Worm (Caenorhabditis elegans): ENCODE data around the gene try-9.

try-9 gene

DNA sequence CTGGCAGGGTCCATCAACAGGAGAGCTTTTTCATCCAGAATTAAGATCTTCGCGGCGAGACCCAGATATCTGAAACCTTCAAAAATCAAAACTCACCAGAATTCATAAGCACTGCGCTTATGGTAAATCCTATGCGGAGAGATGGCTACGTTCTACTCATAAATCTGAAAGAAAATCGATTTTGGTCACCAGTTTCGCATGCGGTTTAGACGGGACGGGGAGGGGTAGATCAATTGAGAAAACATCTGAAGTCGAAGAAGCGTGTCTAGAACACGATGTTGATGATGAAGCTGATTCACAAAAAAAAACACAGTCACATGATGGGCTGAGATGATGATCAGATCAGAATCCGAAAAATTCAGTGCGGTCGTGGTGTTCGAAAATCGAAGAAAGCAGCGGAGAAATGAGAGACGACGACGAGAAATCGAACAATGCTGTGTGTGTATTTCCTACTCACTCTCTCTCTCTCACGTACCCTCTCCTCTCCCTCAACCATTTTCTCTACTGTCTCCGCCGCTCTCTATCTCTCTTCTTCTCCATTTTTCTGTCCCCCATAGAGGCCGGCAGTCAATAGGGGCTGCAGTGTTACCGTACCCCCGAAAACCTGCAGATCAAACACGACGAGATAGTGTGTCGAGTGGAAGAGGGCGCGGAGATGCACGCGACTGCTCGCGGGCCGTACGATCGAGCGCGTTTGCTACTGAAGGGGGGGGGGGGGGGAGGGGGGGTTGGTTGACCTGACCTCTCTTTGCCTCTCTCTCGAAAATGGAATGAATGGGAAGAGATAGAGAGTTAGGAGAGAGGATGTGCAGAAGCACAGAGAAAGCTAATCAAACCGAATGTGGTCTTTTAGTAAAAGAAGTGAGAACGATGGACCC is 8.5 kb downstream of the try-9 start, which contains the start of gene ntl-2 (continued):
- TF ChIP-seq lag-1 (GFP tag; IDR thresholded peaks at IDR 0.05) (no peak), gei-17 (GFP tag; optimal IDR thresholded peaks at IDR 0.05) (peak; percentile 80), madf-3 (GFP tag; IDR thresholded peaks at IDR 0.05) (no peak), snpc-1.1 (tag; optimal IDR thresholded peaks at IDR 0.05; ENCODE audit: insufficient read depth) (no peak), akir-1 (GFP tag; optimal IDR thresholded peaks at IDR 0.05) (peak; percentile 85), ceh-58 (GFP tag; IDR thresholded peaks at IDR 0.05) (no peak), snpc-4 (GFP tag; optimal IDR thresholded peaks at IDR 0.05) (peak; percentile 34), snpc-4 (tag; optimal IDR thresholded peaks at IDR 0.05) (peak in 3 of 4 experiments; percentile 29 to 76 (median 69)), K11D2.4 (GFP tag; IDR thresholded peaks at IDR 0.05) (peak; percentile 92), somi-1 (GFP tag; optimal IDR thresholded peaks at IDR 0.05) (peak; percentile 93), F22D6.2 (tag; optimal IDR thresholded peaks at IDR 0.05) (peak; percentile 43), ceh-40 (GFP tag; IDR thresholded peaks at IDR 0.05) (no peak), hmg-1.2 (GFP tag; IDR thresholded peaks at IDR 0.05) (peak; percentile 91), athp-1 (tag; optimal IDR thresholded peaks at IDR 0.05) (peak; percentile 95), lin-54 (GFP tag; optimal IDR thresholded peaks at IDR 0.05) (peak; percentile 88), ztf-25 (GFP tag; IDR thresholded peaks at IDR 0.05) (no peak), K12H6.12 (tag; optimal IDR thresholded peaks at IDR 0.05) (peak; percentile 98), dox-1 (GFP tag; IDR thresholded peaks at IDR 0.05) (peak; percentile 96), egl-18 (GFP tag; IDR thresholded peaks at IDR 0.05) (peak; percentile 82; the same call in 1 of the 2 replicates), Y67H2A.10 (GFP tag; conservative IDR thresholded peaks at IDR 0.05) (peak; percentile 74), nhr-80 (tag; optimal IDR thresholded peaks at IDR 0.05) (peak; percentile 94), mes-4 (tag; optimal IDR thresholded peaks at IDR 0.05) (no peak), lir-1 (GFP tag; conservative IDR thresholded peaks at IDR 0.05) (peak; percentile 74), rcor-1 (GFP tag; IDR thresholded peaks at IDR 0.05) (peak; percentile 88), efl-1 (GFP tag; optimal IDR thresholded peaks at IDR 0.05) (peak; percentile 29), Y53G8AR.9 (GFP tag; conservative IDR thresholded peaks at IDR 0.05) (peak; percentile 88), ztf-18 (tag; optimal IDR thresholded peaks at IDR 0.05) (peak; percentile 2), F23B12.7 (tag; optimal IDR thresholded peaks at IDR 0.05; ENCODE audit: insufficient read depth) (peak; percentile 65), ztf-28 (GFP tag; IDR thresholded peaks at IDR 0.05) (no peak), dpff-1 (tag; optimal IDR thresholded peaks at IDR 0.05) (no peak), madf-6 (GFP tag; IDR thresholded peaks at IDR 0.05) (peak; percentile 60; the same call in 1 of the 2 replicates), die-1 (tag; optimal IDR thresholded peaks at IDR 0.05) (no peak), ekl-4 (GFP tag; IDR thresholded peaks at IDR 0.05) (peak; percentile 94), Y53F4B.3 (GFP tag; IDR thresholded peaks at IDR 0.05) (0 out of 2 replicates have a peak, but pooled peaks have one; percentile 5), sptf-2 (GFP tag; optimal IDR thresholded peaks at IDR 0.05) (peak; percentile 59)

DNA sequence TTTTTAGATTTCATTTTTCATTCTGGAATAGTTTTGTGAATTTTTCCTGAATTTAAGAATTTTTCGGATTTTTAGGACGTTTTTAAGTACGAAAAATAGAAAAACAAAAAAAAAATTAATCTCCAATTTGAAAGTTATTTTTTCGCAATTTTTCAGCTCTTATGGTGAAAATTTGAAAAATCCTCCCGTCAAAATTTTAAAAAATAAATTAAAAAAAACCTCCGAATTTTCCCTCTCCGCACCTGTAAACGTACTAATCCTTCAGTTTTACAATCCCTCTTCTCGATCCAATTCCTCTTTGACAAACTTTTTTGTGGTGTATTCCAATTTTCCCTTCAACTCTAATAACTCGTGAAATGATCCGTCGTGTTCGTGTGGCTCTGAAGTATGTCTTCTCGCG is 10.2 kb downstream of the try-9 start, which contains the start of gene B0286.1:
Gene B0286.1, plus strand, starts transcription at position 301 of the 400 bp plus-strand sequence.
- TF ChIP-seq gei-17 (GFP tag; optimal IDR thresholded peaks at IDR 0.05), result no peak
- TF ChIP-seq madf-10 (tag; optimal IDR thresholded peaks at IDR 0.05), result no peak
- no peak for TF ChIP-seq B0336.3 (GFP tag; IDR thresholded peaks at IDR 0.05)
- no peak for TF ChIP-seq ztf-3 (GFP tag; optimal IDR thresholded peaks at IDR 0.05)
- TF ChIP-seq tlf-1 (GFP tag; optimal IDR thresholded peaks at IDR 0.05), result no peak
- TF ChIP-seq nhr-90 (tag; optimal IDR thresholded peaks at IDR 0.05), result no peak
- no peak for TF ChIP-seq ztf-22 (GFP tag; optimal IDR thresholded peaks at IDR 0.05)
- TF ChIP-seq F10E7.11 (tag; optimal IDR thresholded peaks at IDR 0.05), result no peak
- TF ChIP-seq lin-40 (tag; optimal IDR thresholded peaks at IDR 0.05), result no peak
- no peak for TF ChIP-seq C06A6.2 (GFP tag; conservative IDR thresholded peaks at IDR 0.05)
- TF ChIP-seq F55B11.4 (tag; optimal IDR thresholded peaks at IDR 0.05; ENCODE audit: borderline replicate concordance, insufficient read depth), result no peak
- no peak for TF ChIP-seq hlh-26 (GFP tag; conservative IDR thresholded peaks at IDR 0.05)

Data from whole organism, young adult.